Worm (Caenorhabditis elegans) whole organism, late embryonic: ENCODE results near the gene ttr-9.

Source experiments
- C08G9.2 ChIP-seq: sonication (generic microtip); optimal IDR thresholded peaks from 2 replicates; lab custom pipeline; 2016; ENCODE audit warnings: mild to moderate bottlenecking, missing genetic modification characterization, moderate library complexity, missing compliant biosample characterization
- F13H6.1 ChIP-seq: sonication (generic microtip); optimal IDR thresholded peaks from 2 replicates; lab custom pipeline; 2016; ENCODE audit warnings: missing genetic modification characterization, missing compliant biosample characterization
- elt-2 ChIP-seq: sonication (generic microtip); optimal IDR thresholded peaks from 2 replicates; lab custom pipeline; 2016; ENCODE audit warnings: missing genetic modification reagents, missing genetic modification characterization, missing compliant biosample characterization
- ets-4 ChIP-seq: sonication (generic microtip); optimal IDR thresholded peaks from 2 replicates; lab custom pipeline; 2016; ENCODE audit warnings: missing genetic modification characterization, missing compliant biosample characterization
- eyg-1 ChIP-seq: sonication (generic microtip); optimal IDR thresholded peaks from 2 replicates; lab custom pipeline; 2016; ENCODE audit warnings: missing genotype, missing genetic modification characterization, missing compliant biosample characterization
- fkh-10 ChIP-seq: fragments of 150-350 bp; optimal IDR thresholded peaks from 2 replicates; lab custom pipeline; 2014; ENCODE audit warnings: missing biosample characterization, missing genetic modification reagents, missing genetic modification characterization
- hlh-6 ChIP-seq: sonication (generic microtip); optimal IDR thresholded peaks from 2 replicates; lab custom pipeline; 2016; ENCODE audit warnings: missing genotype, missing genetic modification characterization, missing compliant biosample characterization
- hlh-8 ChIP-seq: sonication (generic microtip); optimal IDR thresholded peaks from 2 replicates; lab custom pipeline; 2016; ENCODE audit warnings: missing genotype, missing genetic modification characterization, missing compliant biosample characterization
- nhr-232 ChIP-seq: sonication (generic microtip); optimal IDR thresholded peaks from 2 replicates; lab custom pipeline; 2016; ENCODE audit warnings: missing genetic modification characterization, missing compliant biosample characterization
- sox-4 ChIP-seq: sonication (generic microtip); optimal IDR thresholded peaks from 2 replicates; lab custom pipeline; 2017; ENCODE audit warnings: mild to moderate bottlenecking, missing genetic modification characterization, inconsistent platforms, missing compliant biosample characterization
- ttx-3 ChIP-seq: sonication (generic microtip); optimal IDR thresholded peaks from 2 replicates; lab custom pipeline; 2016; ENCODE audit warnings: missing genetic modification reagents, missing genetic modification characterization, missing compliant biosample characterization

DNA sequence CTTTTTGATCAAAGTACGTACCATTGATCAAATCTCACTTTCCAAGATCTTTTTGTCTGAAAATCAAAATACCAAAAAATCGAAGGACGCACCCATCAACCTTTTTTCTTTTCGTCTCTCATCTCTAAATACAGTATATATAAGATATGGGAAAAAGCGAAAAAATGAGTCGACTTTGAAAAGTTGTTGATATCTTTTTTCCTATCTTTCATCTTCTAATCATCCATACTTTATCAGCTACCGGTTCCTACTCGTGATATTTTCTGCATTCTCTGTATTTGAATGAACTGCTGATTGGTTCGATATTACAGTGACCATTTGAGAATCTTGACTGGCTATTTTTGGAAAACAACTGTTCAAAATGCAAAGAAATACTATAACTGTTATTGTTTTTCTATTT lies 10.7 kb upstream of the ttr-9 start, which contains the start of gene C33A12.19:
- no peak for TF ChIP-seq sox-4
- TF ChIP-seq ets-4 (tag; lab: Kevin White, UChicago), result no peak
- no peak for TF ChIP-seq fkh-10 (GFP tag; lab: Kevin White, UChicago)
- no peak for TF ChIP-seq elt-2 (tag; lab: Kevin White, UChicago)
- TF ChIP-seq F13H6.1, result no peak
- TF ChIP-seq hlh-6 (tag; lab: Kevin White, UChicago), result no peak
- no peak for TF ChIP-seq C08G9.2 (tag; lab: Kevin White, UChicago)
- TF ChIP-seq eyg-1 (tag; lab: Kevin White, UChicago), result no peak
- TF ChIP-seq nhr-232 (tag; lab: Kevin White, UChicago), result no peak
- TF ChIP-seq ttx-3, result no peak
- TF ChIP-seq hlh-8, result no peak
